Worm (Caenorhabditis elegans) whole organism, L3 larva: Measurements from ENCODE around the gene prk-1.

Source experiments
- R02D3.7 ChIP-seq: fragments of 150-350 bp; optimal IDR thresholded peaks from 2 replicates; lab custom pipeline; 2014; ENCODE audit warnings: missing biosample characterization, missing genetic modification characterization
- ZK546.5 ChIP-seq: sonication (generic microtip); optimal IDR thresholded peaks from 2 replicates; lab custom pipeline; 2017; ENCODE audit warnings: missing biosample characterization, missing genetic modification characterization
- aly-2 ChIP-seq: fragments of 150-350 bp; optimal IDR thresholded peaks from 2 replicates; lab custom pipeline; 2014; ENCODE audit warnings: missing biosample characterization, missing genetic modification characterization
- ama-1 ChIP-seq: fragments of 150-350 bp; optimal IDR thresholded peaks from 2 replicates; lab custom pipeline; 2018
- ceh-28 ChIP-seq: fragments of 150-350 bp; optimal IDR thresholded peaks from 2 replicates; lab custom pipeline; 2014; ENCODE audit warnings: missing biosample characterization, missing genetic modification reagents, missing genetic modification characterization
- ceh-82 ChIP-seq: fragments of 150-350 bp; optimal IDR thresholded peaks from 2 replicates; lab custom pipeline; 2014; ENCODE audit warnings: missing biosample characterization, missing genetic modification characterization
- daf-12 ChIP-seq: fragments of 150-350 bp; optimal IDR thresholded peaks from 2 replicates; lab custom pipeline; 2014; ENCODE audit warnings: missing biosample characterization, missing genetic modification reagents, missing genetic modification characterization
- egl-27 ChIP-seq: sonication (generic microtip); optimal IDR thresholded peaks from 4 replicates; lab custom pipeline; 2017; ENCODE audit warnings: missing biosample characterization, missing genetic modification reagents, missing genetic modification characterization
- egl-5 ChIP-seq: fragments of 150-350 bp; optimal IDR thresholded peaks from 2 replicates; lab custom pipeline; 2017; ENCODE audit warnings: missing biosample characterization, missing genetic modification reagents, missing genetic modification characterization, inconsistent platforms
- elt-1 ChIP-seq: fragments of 150-350 bp; optimal IDR thresholded peaks from 2 replicates; lab custom pipeline; 2014; ENCODE audit warnings: missing biosample characterization, missing genetic modification characterization
- elt-2 ChIP-seq: sonication (generic microtip); optimal IDR thresholded peaks from 2 replicates; lab custom pipeline; 2016; ENCODE audit warnings: missing genetic modification reagents, mild to moderate bottlenecking, missing genetic modification characterization, missing compliant biosample characterization
- eor-1 ChIP-seq, 2 experiments: fragments of 150-350 bp; optimal IDR thresholded peaks; 2 replicates each; lab custom pipeline; 2014 to 2018; ENCODE audit warnings: missing biosample characterization in 2 of 2, missing genetic modification characterization in 2 of 2
- fkh-10 ChIP-seq: sonication (generic microtip); optimal IDR thresholded peaks from 2 replicates; lab custom pipeline; 2017; ENCODE audit warnings: missing biosample characterization, missing genetic modification reagents, missing genetic modification characterization
- fos-1 ChIP-seq: fragments of 150-350 bp; optimal IDR thresholded peaks from 2 replicates; lab custom pipeline; 2014; ENCODE audit warnings: missing biosample characterization, missing genetic modification characterization
- hmg-11 ChIP-seq: sonication (generic microtip); optimal IDR thresholded peaks from 2 replicates; lab custom pipeline; 2016; ENCODE audit warnings: missing genetic modification characterization, missing compliant biosample characterization
- jun-1 ChIP-seq: fragments of 150-350 bp; optimal IDR thresholded peaks from 2 replicates; lab custom pipeline; 2014; ENCODE audit warnings: missing biosample characterization, missing genetic modification reagents, missing genetic modification characterization
- lin-15B ChIP-seq: fragments of 150-350 bp; optimal IDR thresholded peaks from 2 replicates; lab custom pipeline; 2014; ENCODE audit warnings: missing biosample characterization, missing genetic modification characterization
- lin-39 ChIP-seq: fragments of 150-350 bp; optimal IDR thresholded peaks from 2 replicates; lab custom pipeline; 2018; ENCODE audit warnings: missing biosample characterization, missing genetic modification reagents, missing genetic modification characterization
- nfya-1 ChIP-seq: sonication (generic microtip); optimal IDR thresholded peaks from 2 replicates; lab custom pipeline; 2017; ENCODE audit warnings: missing genetic modification characterization, mild to moderate bottlenecking, missing compliant biosample characterization, antibody characterized with exemption, moderate library complexity; ENCODE audit not compliant: insufficient read depth
- nhr-11 ChIP-seq: fragments of 150-350 bp; optimal IDR thresholded peaks from 2 replicates; lab custom pipeline; 2014; ENCODE audit warnings: missing biosample characterization, missing genetic modification characterization
- nhr-23 ChIP-seq: fragments of 150-350 bp; optimal IDR thresholded peaks from 2 replicates; lab custom pipeline; 2014; ENCODE audit warnings: missing biosample characterization, missing genetic modification reagents, missing genetic modification characterization
- nhr-237 ChIP-seq: fragments of 150-350 bp; optimal IDR thresholded peaks from 2 replicates; lab custom pipeline; 2014; ENCODE audit warnings: missing biosample characterization, missing genetic modification characterization
- nhr-25 ChIP-seq: sonication (generic microtip); optimal IDR thresholded peaks from 2 replicates; lab custom pipeline; 2017; ENCODE audit warnings: missing biosample characterization, missing genetic modification characterization
- nhr-28 ChIP-seq: fragments of 150-350 bp; optimal IDR thresholded peaks from 2 replicates; lab custom pipeline; 2014; ENCODE audit warnings: missing biosample characterization, missing genetic modification characterization
- nhr-43 ChIP-seq: sonication (generic microtip); optimal IDR thresholded peaks from 2 replicates; lab custom pipeline; 2016; ENCODE audit warnings: mild to moderate bottlenecking, missing genetic modification characterization, missing compliant biosample characterization; ENCODE audit not compliant: poor library complexity, severe bottlenecking
- nhr-67 ChIP-seq: fragments of 150-350 bp; optimal IDR thresholded peaks from 2 replicates; lab custom pipeline; 2014; ENCODE audit warnings: missing biosample characterization, missing genetic modification characterization
- nhr-76 ChIP-seq: fragments of 150-350 bp; sonication (generic microtip); optimal IDR thresholded peaks from 5 replicates; lab custom pipeline; 2014; ENCODE audit warnings: missing biosample characterization, missing genetic modification characterization
- pha-4 ChIP-seq: fragments of 150-350 bp; optimal IDR thresholded peaks from 2 replicates; lab custom pipeline; 2014; ENCODE audit warnings: missing biosample characterization, missing genetic modification reagents, missing genetic modification characterization
- pqm-1 ChIP-seq: fragments of 150-350 bp; optimal IDR thresholded peaks from 2 replicates; lab custom pipeline; 2017; ENCODE audit warnings: missing biosample characterization, missing genetic modification characterization, inconsistent platforms
- sea-2 ChIP-seq: fragments of 150-350 bp; sonication (generic microtip); optimal IDR thresholded peaks from 4 replicates; lab custom pipeline; 2014; ENCODE audit warnings: missing biosample characterization, missing genetic modification reagents, missing genetic modification characterization
- skn-1 ChIP-seq: fragments of 150-350 bp; optimal IDR thresholded peaks from 2 replicates; lab custom pipeline; 2014; ENCODE audit warnings: missing biosample characterization, missing genetic modification characterization
- tbx-2 ChIP-seq: sonication (generic microtip); optimal IDR thresholded peaks from 2 replicates; lab custom pipeline; 2016; ENCODE audit warnings: mild to moderate bottlenecking, missing genetic modification characterization, missing compliant biosample characterization
- unc-39 ChIP-seq: sonication (generic microtip); optimal IDR thresholded peaks from 4 replicates; lab custom pipeline; 2017; ENCODE audit warnings: missing biosample characterization, missing genetic modification characterization
- ztf-4 ChIP-seq: fragments of 150-350 bp; optimal IDR thresholded peaks from 2 replicates; lab custom pipeline; 2014; ENCODE audit warnings: missing biosample characterization, missing genetic modification characterization

Gene prk-1

ce11 chrIII:6953978-6954377 lies 36.0 kb upstream of the prk-1 start:
- TF ChIP-seq ztf-4 (tag; lab: Kevin White, UChicago) (no peak), eor-1 (tag; optimal IDR thresholded peaks at IDR 0.05; lab: Kevin White, UChicago) (no peak), ceh-82 (tag; lab: Kevin White, UChicago) (no peak), ceh-28 (tag; lab: Kevin White, UChicago) (no peak)

- TF ChIP-seq fkh-10 (GFP tag; lab: Kevin White, UChicago): no peak
- no peak for TF ChIP-seq R02D3.7 (tag; lab: Kevin White, UChicago)
- TF ChIP-seq nhr-67 (tag; lab: Kevin White, UChicago): no peak
- TF ChIP-seq daf-12 (tag; lab: Kevin White, UChicago): no peak
- no peak for TF ChIP-seq nhr-25 (tag; lab: Kevin White, UChicago)
These were observed 34.2 kb upstream of the prk-1 start for ce11 chrIII:6955766-6956165.

- peak; percentile 26 for TF ChIP-seq aly-2 (tag; lab: Kevin White, UChicago)
- no peak for TF ChIP-seq nhr-237
- TF ChIP-seq nhr-43: no peak
- TF ChIP-seq nhr-67 (tag; lab: Kevin White, UChicago): no peak
- no peak for TF ChIP-seq ZK546.5 (tag; lab: Kevin White, UChicago)
- TF ChIP-seq ceh-82 (tag; lab: Kevin White, UChicago): no peak
These were observed 31.2 kb upstream of the prk-1 start for ce11 chrIII:6958674-6959241.

ce11 chrIII:6961167-6961566 lies 28.8 kb upstream of the prk-1 start:
- TF ChIP-seq hmg-11 (peak; percentile 41), ama-1 (peak; percentile 40), elt-2 (tag; lab: Kevin White, UChicago) (peak; percentile 13), nfya-1 (tag; lab: Kevin White, UChicago) (peak; percentile 81), lin-39 (tag; lab: Kevin White, UChicago) (no peak), lin-15B (peak; percentile 46), sea-2 (GFP tag; lab: Kevin White, UChicago) (no peak), skn-1 (tag; lab: Kevin White, UChicago) (peak; percentile 95), pha-4 (tag; lab: Kevin White, UChicago) (peak; percentile 81), nhr-11 (tag; lab: Kevin White, UChicago) (no peak), egl-5 (tag; lab: Kevin White, UChicago) (peak; percentile 25), ceh-28 (tag; lab: Kevin White, UChicago) (no peak), nhr-23 (peak; percentile 12)

ce11 chrIII:6961937-6962504 lies 27.9 kb upstream of the prk-1 start, which contains the start of the genes rpn-6.1 and F57B9.1:
Gene rpn-6.1 (minus strand): TSS chrIII:6962001.
Gene F57B9.1 (plus strand): TSS chrIII:6962090.
- TF ChIP-seq sea-2 (GFP tag; lab: Kevin White, UChicago): no peak
- peak; percentile 59 for TF ChIP-seq elt-2 (tag; lab: Kevin White, UChicago)
- peak; percentile 21 for TF ChIP-seq nfya-1 (tag; lab: Kevin White, UChicago)
- TF ChIP-seq pqm-1: peak; percentile 13
- peak; percentile 55 for TF ChIP-seq egl-5 (tag; lab: Kevin White, UChicago)
- no peak for TF ChIP-seq ceh-28 (tag; lab: Kevin White, UChicago)
- no peak for TF ChIP-seq egl-27 (tag; lab: Kevin White, UChicago)

ce11 chrIII:6968080-6968639 lies 21.8 kb upstream of the prk-1 start, which contains the start of gene panl-2:
Gene panl-2 (minus strand): TSS chrIII:6968130.
- TF ChIP-seq nhr-11 (tag; lab: Kevin White, UChicago) (no peak), nhr-76 (tag; lab: Kevin White, UChicago) (no peak), skn-1 (tag; lab: Kevin White, UChicago) (peak; percentile 52), ceh-82 (tag; lab: Kevin White, UChicago) (no peak), ama-1 (no peak), nhr-23 (peak; percentile 12), lin-39 (tag; lab: Kevin White, UChicago) (no peak), ZK546.5 (tag; lab: Kevin White, UChicago) (no peak), aly-2 (tag; lab: Kevin White, UChicago) (no peak), R02D3.7 (tag; lab: Kevin White, UChicago) (peak; percentile 90), unc-39 (tag; lab: Kevin White, UChicago) (no peak), fos-1 (tag; lab: Kevin White, UChicago) (no peak), tbx-2 (tag; lab: Kevin White, UChicago) (no peak), lin-15B (peak; percentile 49), nhr-67 (tag; lab: Kevin White, UChicago) (no peak), hmg-11 (peak; percentile 11), nhr-28 (tag; lab: Kevin White, UChicago) (no peak), jun-1 (tag; lab: Kevin White, UChicago) (no peak), egl-5 (tag; lab: Kevin White, UChicago) (no peak), pha-4 (tag; lab: Kevin White, UChicago) (peak; percentile 78), elt-1 (no peak), nhr-25 (tag; lab: Kevin White, UChicago) (no peak), nfya-1 (tag; lab: Kevin White, UChicago) (peak; percentile 55)
